Worm (Caenorhabditis elegans): Measurements from ENCODE around the gene F36H12.4.

DNA sequence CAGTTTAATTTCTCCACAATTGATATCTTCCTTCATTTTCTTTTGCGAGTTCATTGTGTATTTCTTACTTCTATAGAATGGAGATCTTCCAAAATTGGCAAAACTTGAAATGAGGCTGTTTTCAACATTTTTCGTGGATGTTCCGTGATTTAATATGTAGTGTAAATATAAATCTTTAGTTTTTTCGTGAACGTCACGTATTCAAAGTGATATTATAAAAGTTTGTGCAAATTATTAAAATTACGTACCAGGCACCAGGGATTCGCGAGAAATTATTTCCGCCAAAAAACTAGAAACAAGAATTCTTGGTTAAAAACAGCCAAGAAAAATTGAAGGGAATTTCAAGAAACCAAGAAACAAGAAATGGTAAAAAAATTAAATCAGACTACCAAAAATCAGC, 44.7 kb upstream of the F36H12.4 start, which contains the start of gene Y59E9AL.8:
- TF ChIP-seq dox-1 (GFP tag; IDR thresholded peaks at IDR 0.05) (no peak), ztf-26 (tag; optimal IDR thresholded peaks at IDR 0.05) (no peak), tlf-1 (GFP tag; optimal IDR thresholded peaks at IDR 0.05) (no peak), D2030.7 (GFP tag; IDR thresholded peaks at IDR 0.05) (no peak), unc-130 (GFP tag; optimal IDR thresholded peaks at IDR 0.05) (no peak), unc-62 (GFP tag; optimal IDR thresholded peaks at IDR 0.05) (no peak), mcd-1 (GFP tag; IDR thresholded peaks at IDR 0.05) (no peak), ama-1 (optimal IDR thresholded peaks at IDR 0.05) (no peak), ama-1 (GFP tag; optimal IDR thresholded peaks at IDR 0.05) (no peak), gei-17 (GFP tag; optimal IDR thresholded peaks at IDR 0.05) (no peak)

All from whole organism, young adult.